Worm (Caenorhabditis elegans): ENCODE data around the gene hil-1.

Gene hil-1

DNA sequence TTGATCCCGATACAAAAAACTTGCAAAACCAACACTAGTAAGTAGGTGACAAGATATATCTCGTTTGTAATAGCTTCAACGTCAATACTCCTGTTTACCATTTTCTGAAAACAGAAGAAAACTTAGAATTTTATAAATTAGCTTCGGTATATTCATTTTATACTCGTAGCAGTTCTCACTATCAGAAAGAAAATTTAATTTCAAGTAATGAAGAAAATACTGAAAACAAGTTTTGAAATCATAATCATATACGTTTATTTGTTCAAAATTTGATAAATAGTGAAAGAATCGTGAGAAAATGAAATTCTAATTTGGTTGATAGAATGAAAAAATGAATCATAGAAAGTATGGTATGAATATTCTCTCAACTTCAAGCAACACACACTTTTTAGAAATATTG lies 5.1 kb downstream of the hil-1 start, which contains the start of gene C30G7.5:
Gene C30G7.5, minus strand, starts transcription at position 101 of the 400 bp plus-strand sequence.
- TF ChIP-seq dmd-6 (GFP tag; IDR thresholded peaks at IDR 0.05) (no peak), pha-4 (GFP tag; IDR thresholded peaks at IDR 0.05) (no peak), pha-4 (tag; optimal IDR thresholded peaks at IDR 0.05) (no peak)

DNA sequence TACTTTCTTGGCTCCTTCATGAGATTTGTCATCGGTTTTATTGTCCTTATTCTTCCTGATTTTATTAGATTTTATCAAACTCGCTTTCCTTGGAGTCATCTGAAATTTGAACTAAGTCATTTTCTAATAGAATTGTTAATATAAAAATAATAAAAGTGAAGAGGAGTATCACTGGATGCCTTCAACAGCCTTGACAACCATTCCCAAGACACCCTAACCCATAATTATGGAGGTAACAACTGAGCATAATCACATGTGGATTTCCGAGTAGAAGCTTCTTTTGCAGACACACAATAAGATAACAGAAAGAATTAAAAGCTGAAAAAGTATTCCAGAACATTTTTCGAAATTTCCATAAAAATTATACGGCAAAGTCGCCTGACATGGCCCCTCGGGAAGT lies 6.1 kb downstream of the hil-1 start, which contains the start of gene F02D8.9:
Gene F02D8.9, minus strand, starts transcription at position 101 of the 400 bp plus-strand sequence.
- TF ChIP-seq F44E2.7 (GFP tag; IDR thresholded peaks at IDR 0.05) = no peak
- TF ChIP-seq nhr-25 (tag; optimal IDR thresholded peaks at IDR 0.05; ENCODE audit: borderline replicate concordance, insufficient read depth) = no peak
- no peak for TF ChIP-seq ctbp-1 (GFP tag; IDR thresholded peaks at IDR 0.05)
- no peak for TF ChIP-seq F49E8.2 (tag; optimal IDR thresholded peaks at IDR 0.05; ENCODE audit: borderline replicate concordance)
- no peak for TF ChIP-seq lin-38 (GFP tag; IDR thresholded peaks at IDR 0.05)
- TF ChIP-seq spr-3 (GFP tag; optimal IDR thresholded peaks at IDR 0.05) = no peak
- TF ChIP-seq dmd-8 (GFP tag; IDR thresholded peaks at IDR 0.05) = no peak
- no peak for TF ChIP-seq lir-3 (tag; optimal IDR thresholded peaks at IDR 0.05)
- no peak for TF ChIP-seq nhr-6 (tag; optimal IDR thresholded peaks at IDR 0.05)
- TF ChIP-seq nhr-10 (tag; optimal IDR thresholded peaks at IDR 0.05) = no peak
- no peak for TF ChIP-seq dpl-1 (GFP tag; optimal IDR thresholded peaks at IDR 0.05)
- TF ChIP-seq php-3 (GFP tag; IDR thresholded peaks at IDR 0.05) = no peak
- no peak for TF ChIP-seq fkh-10 (GFP tag; optimal IDR thresholded peaks at IDR 0.05)
- TF ChIP-seq ceh-20 (GFP tag; IDR thresholded peaks at IDR 0.05) = no peak

DNA sequence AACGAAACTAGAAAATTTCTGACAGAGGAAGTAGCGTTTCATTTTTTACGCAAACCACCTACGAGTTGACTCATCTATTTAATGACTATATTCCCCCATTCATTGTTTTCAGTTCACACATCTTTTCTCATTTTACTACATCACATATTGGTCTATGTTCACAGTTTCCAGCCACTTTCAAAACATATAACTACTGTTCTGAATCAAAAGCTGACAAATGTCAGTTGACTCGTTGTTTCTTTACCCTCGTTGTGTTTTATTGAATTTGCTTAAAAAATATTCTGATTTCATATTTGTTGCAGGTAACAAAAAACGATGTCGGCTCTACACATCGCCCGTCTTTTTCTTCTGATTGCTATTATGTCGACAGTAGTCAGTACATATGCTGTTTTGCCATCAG lies 21.6 kb downstream of the hil-1 start, which contains the start of gene nlp-59:
Gene nlp-59, plus strand, starts transcription at position 301 of the 400 bp plus-strand sequence.
- TF ChIP-seq F37D6.2 (tag; optimal IDR thresholded peaks at IDR 0.05) (no peak), ctbp-1 (GFP tag; IDR thresholded peaks at IDR 0.05) (no peak), dve-1 (tag; optimal IDR thresholded peaks at IDR 0.05; ENCODE audit: insufficient read depth) (no peak), ZK337.2 (GFP tag; IDR thresholded peaks at IDR 0.05) (no peak), aly-2 (tag; optimal IDR thresholded peaks at IDR 0.05) (no peak)

DNA sequence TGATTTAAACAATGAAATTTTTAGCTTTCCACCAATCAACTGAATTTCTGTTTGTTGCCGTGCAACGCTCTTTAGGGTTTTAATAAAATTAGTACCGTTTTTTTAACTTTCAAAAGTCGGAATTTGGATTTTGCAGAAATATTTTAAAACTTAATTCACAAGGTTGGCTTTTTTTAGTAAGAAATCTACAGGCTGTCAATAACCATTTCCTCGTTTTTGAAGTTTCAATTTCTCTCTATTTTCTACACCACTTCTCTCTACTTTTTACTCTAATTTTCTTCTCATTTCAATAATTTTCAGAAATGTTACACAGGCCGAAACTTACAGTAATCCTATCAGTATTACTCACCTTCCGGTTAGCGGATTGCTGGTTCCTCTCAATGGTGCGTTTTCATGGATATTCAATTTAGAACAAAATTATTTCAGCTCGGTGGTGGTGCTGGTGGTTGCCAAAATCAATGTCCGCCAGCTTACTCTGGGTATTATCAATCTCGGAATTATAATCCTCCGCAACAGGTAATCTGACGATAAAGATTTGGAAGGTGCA lies 28.7 kb downstream of the hil-1 start, which contains the start of the genes grd-12 and F02D8.1:
Gene grd-12, plus strand, starts transcription at position 301 of the 547 bp plus-strand sequence.
Gene F02D8.1, minus strand, starts transcription at position 497 of the 547 bp plus-strand sequence.
- no peak for TF ChIP-seq zag-1 (tag; optimal IDR thresholded peaks at IDR 0.05)

ce11 chrV:14979937-14980336 lies 30.4 kb downstream of the hil-1 start, which contains the start of gene xbx-1:
TSS of gene xbx-1 (plus strand) at chrV:14980237.
- no peak for TF ChIP-seq pha-4 (GFP tag; IDR thresholded peaks at IDR 0.05)
- TF ChIP-seq pha-4 (tag; optimal IDR thresholded peaks at IDR 0.05) = no peak
- TF ChIP-seq hlh-30 (tag; optimal IDR thresholded peaks at IDR 0.05; ENCODE audit: insufficient read depth) = no peak
- no peak for TF ChIP-seq snpc-4 (tag; optimal IDR thresholded peaks at IDR 0.05)
- TF ChIP-seq dmd-9 (GFP tag; IDR thresholded peaks at IDR 0.05) = no peak
- TF ChIP-seq gei-8 (GFP tag; optimal IDR thresholded peaks at IDR 0.05) = no peak
- no peak for TF ChIP-seq lim-7 (GFP tag; IDR thresholded peaks at IDR 0.05)
- no peak for TF ChIP-seq unc-62 (GFP tag; optimal IDR thresholded peaks at IDR 0.05 in 1 of 2)
- TF ChIP-seq unc-62 (tag; optimal IDR thresholded peaks at IDR 0.05) = no peak
- TF ChIP-seq Y5F2A.4 (GFP tag; optimal IDR thresholded peaks at IDR 0.05) = no peak
- TF ChIP-seq egl-43 (GFP tag; IDR thresholded peaks at IDR 0.05) = no peak
- no peak for TF ChIP-seq zag-1 (tag; optimal IDR thresholded peaks at IDR 0.05)
- TF ChIP-seq nhr-11 (tag; optimal IDR thresholded peaks at IDR 0.05) = no peak
- TF ChIP-seq lin-38 (GFP tag; IDR thresholded peaks at IDR 0.05) = no peak
- TF ChIP-seq F10B5.3 (tag; optimal IDR thresholded peaks at IDR 0.05) = no peak
- TF ChIP-seq nhr-41 (GFP tag; IDR thresholded peaks at IDR 0.05) = no peak
- TF ChIP-seq jun-1 (tag; optimal IDR thresholded peaks at IDR 0.05) = no peak
- no peak for TF ChIP-seq zfp-2 (tag; optimal IDR thresholded peaks at IDR 0.05)
- no peak for TF ChIP-seq nhr-28 (tag; optimal IDR thresholded peaks at IDR 0.05)
- TF ChIP-seq ztf-7 (tag; optimal IDR thresholded peaks at IDR 0.05) = no peak
- TF ChIP-seq spr-3 (GFP tag; optimal IDR thresholded peaks at IDR 0.05) = no peak
- no peak for TF ChIP-seq F44E2.7 (GFP tag; IDR thresholded peaks at IDR 0.05)

All from whole organism, L4 larva.